Worm (Caenorhabditis elegans) whole organism, L4 larva: ENCODE data around the gene F25B5.5.

Source experiments
- F10B5.3 ChIP-seq: sonication (generic microtip); optimal IDR thresholded peaks from 2 replicates; lab custom pipeline; 2016; ENCODE audit warnings: mild to moderate bottlenecking, missing genetic modification characterization, missing compliant biosample characterization
- F26F4.8 ChIP-seq: fragments of 200-800 bp; sonication (Bioruptor generic); conservative IDR thresholded peaks from 2 replicates; pipeline ENCODE4 v1.3.6; 2022; ENCODE audit warnings: missing genetic modification characterization, missing compliant biosample characterization
- F44E2.7 ChIP-seq: fragments of 200-800 bp; sonication (Bioruptor generic); IDR thresholded peaks from 2 replicates; pipeline ENCODE4 v2.1.2; 2022; ENCODE audit warnings: missing genetic modification characterization, missing compliant biosample characterization
- Y105C5A.15 ChIP-seq: fragments of 200-800 bp; sonication (Bioruptor generic); IDR thresholded peaks from 2 replicates; pipeline ENCODE4 v1.3.6; 2022; ENCODE audit warnings: missing genetic modification characterization, missing compliant biosample characterization
- Y75B8A.6 ChIP-seq: fragments of 200-800 bp; sonication (Bioruptor generic); IDR thresholded peaks from 2 replicates; pipeline ENCODE4 v1.3.6; 2022; ENCODE audit warnings: missing genetic modification reagents, missing genetic modification characterization, missing compliant biosample characterization
- ZK337.2 ChIP-seq: fragments of 200-800 bp; sonication (Bioruptor generic); IDR thresholded peaks from 2 replicates; pipeline ENCODE4 v1.3.6; 2022; ENCODE audit warnings: missing genetic modification reagents, missing genetic modification characterization, missing compliant biosample characterization
- aha-1 ChIP-seq: fragments of 150-350 bp; peaks from one replicate; lab custom pipeline; 2014; ENCODE audit warnings: missing biosample characterization, missing genetic modification characterization
- ces-1 ChIP-seq: fragments of 150-350 bp; sonication (generic microtip); optimal IDR thresholded peaks from 4 replicates; lab custom pipeline; 2014; ENCODE audit warnings: missing biosample characterization, missing genetic modification reagents, missing genetic modification characterization
- daf-12 ChIP-seq: fragments of 150-350 bp; optimal IDR thresholded peaks from 2 replicates; lab custom pipeline; 2014; ENCODE audit warnings: missing biosample characterization, missing genetic modification reagents, missing genetic modification characterization
- daf-19 ChIP-seq: fragments of 200-800 bp; sonication (Bioruptor generic); conservative IDR thresholded peaks from 2 replicates; pipeline ENCODE4 v1.3.6; 2022; ENCODE audit warnings: missing genetic modification characterization, missing compliant biosample characterization
- dmd-6 ChIP-seq: fragments of 200-800 bp; sonication (Bioruptor generic); IDR thresholded peaks from 2 replicates; pipeline ENCODE4 v1.3.6; 2022; ENCODE audit warnings: missing genetic modification reagents, missing genetic modification characterization, missing compliant biosample characterization
- dmd-8 ChIP-seq: fragments of 200-800 bp; sonication (Bioruptor generic); IDR thresholded peaks from 2 replicates; pipeline ENCODE4 v1.3.6; 2022; ENCODE audit warnings: missing genetic modification characterization, missing compliant biosample characterization
- dmd-9 ChIP-seq: fragments of 200-800 bp; sonication (Bioruptor generic); IDR thresholded peaks from 2 replicates; pipeline ENCODE4 v1.3.6; 2022; ENCODE audit warnings: missing genetic modification reagents, missing genetic modification characterization, missing compliant biosample characterization
- dpl-1 ChIP-seq: fragments of 150-350 bp; optimal IDR thresholded peaks from 2 replicates; lab custom pipeline; 2014; ENCODE audit warnings: missing biosample characterization, missing genetic modification reagents, missing genetic modification characterization
- dve-1 ChIP-seq: sonication (generic microtip); optimal IDR thresholded peaks from 2 replicates; lab custom pipeline; 2017; ENCODE audit warnings: antibody characterized with exemption, mild to moderate bottlenecking, missing genetic modification characterization, missing compliant biosample characterization; ENCODE audit not compliant: insufficient read depth
- hlh-11 ChIP-seq: fragments of 200-800 bp; sonication (Bioruptor generic); optimal IDR thresholded peaks from 2 replicates; lab custom pipeline; 2018; ENCODE audit warnings: mild to moderate bottlenecking, missing genetic modification characterization, missing compliant biosample characterization
- hlh-30 ChIP-seq: sonication (generic microtip); optimal IDR thresholded peaks from 2 replicates; lab custom pipeline; 2017; ENCODE audit warnings: antibody characterized with exemption, mild to moderate bottlenecking, missing genetic modification characterization, missing compliant biosample characterization; ENCODE audit not compliant: insufficient read depth
- jun-1 ChIP-seq: fragments of 150-350 bp; optimal IDR thresholded peaks from 2 replicates; lab custom pipeline; 2014; ENCODE audit warnings: missing biosample characterization, missing genetic modification reagents, missing genetic modification characterization
- lim-7 ChIP-seq: fragments of 200-800 bp; sonication (Bioruptor generic); IDR thresholded peaks from 2 replicates; pipeline ENCODE4 v1.3.6; 2022; ENCODE audit warnings: missing genetic modification characterization, missing compliant biosample characterization
- lin-1 ChIP-seq: fragments of 200-800 bp; sonication (Bioruptor generic); IDR thresholded peaks from 2 replicates; pipeline ENCODE4 v1.3.6; 2022; ENCODE audit warnings: missing genetic modification reagents, missing genetic modification characterization, missing compliant biosample characterization
- lin-38 ChIP-seq: fragments of 200-800 bp; sonication (Bioruptor generic); IDR thresholded peaks from 2 replicates; pipeline ENCODE4 v1.3.6; 2022; ENCODE audit warnings: missing genetic modification reagents, missing genetic modification characterization, missing compliant biosample characterization
- lsy-2 ChIP-seq, 2 experiments: fragments of 150-350 bp in 1 of 2; sonication (generic microtip) in 1 of 2; optimal IDR thresholded peaks; 2 replicates each; lab custom pipeline; 2014 to 2017; ENCODE audit warnings: missing biosample characterization in 2 of 2, missing genetic modification characterization in 2 of 2
- mes-2 ChIP-seq: sonication (generic microtip); optimal IDR thresholded peaks from 2 replicates; lab custom pipeline; 2016; ENCODE audit warnings: missing genotype, mild to moderate bottlenecking, missing genetic modification characterization, missing compliant biosample characterization; ENCODE audit not compliant: poor library complexity, severe bottlenecking
- mxl-3 ChIP-seq: fragments of 200-800 bp; sonication (Bioruptor generic); optimal IDR thresholded peaks from 2 replicates; lab custom pipeline; 2018; ENCODE audit warnings: mild to moderate bottlenecking, missing genetic modification characterization, missing compliant biosample characterization
- nhr-11 ChIP-seq: fragments of 150-350 bp; optimal IDR thresholded peaks from 2 replicates; lab custom pipeline; 2014; ENCODE audit warnings: missing biosample characterization, missing genetic modification characterization
- nhr-111 ChIP-seq: fragments of 200-800 bp; sonication (Bioruptor generic); optimal IDR thresholded peaks from 2 replicates; lab custom pipeline; 2018; ENCODE audit warnings: mild to moderate bottlenecking, missing genetic modification characterization, missing compliant biosample characterization
- nhr-25 ChIP-seq: sonication (generic microtip); optimal IDR thresholded peaks from 2 replicates; lab custom pipeline; 2017; ENCODE audit warnings: missing genetic modification characterization, mild to moderate bottlenecking, missing compliant biosample characterization, antibody characterized with exemption, moderate library complexity, borderline replicate concordance; ENCODE audit not compliant: insufficient read depth
- nhr-28 ChIP-seq: fragments of 150-350 bp; optimal IDR thresholded peaks from 2 replicates; lab custom pipeline; 2014; ENCODE audit warnings: missing biosample characterization, missing genetic modification characterization
- nhr-42 ChIP-seq: fragments of 200-800 bp; sonication (Bioruptor generic); IDR thresholded peaks from 2 replicates; pipeline ENCODE4 v1.3.6; 2022; ENCODE audit warnings: missing genetic modification characterization, missing compliant biosample characterization
- nhr-76 ChIP-seq: fragments of 150-350 bp; optimal IDR thresholded peaks from 2 replicates; lab custom pipeline; 2014; ENCODE audit warnings: missing biosample characterization, missing genetic modification characterization
- php-3 ChIP-seq: fragments of 200-800 bp; sonication (Bioruptor generic); IDR thresholded peaks from 2 replicates; pipeline ENCODE4 v1.3.6; 2022; ENCODE audit warnings: missing genetic modification reagents, missing genetic modification characterization, missing compliant biosample characterization
- pqm-1 ChIP-seq: sonication (generic microtip); optimal IDR thresholded peaks from 2 replicates; lab custom pipeline; 2017; ENCODE audit warnings: missing biosample characterization, missing genetic modification characterization
- rbr-2 ChIP-seq: sonication (generic microtip); optimal IDR thresholded peaks from 2 replicates; lab custom pipeline; 2016; ENCODE audit warnings: missing genotype, missing genetic modification characterization, missing compliant biosample characterization
- saeg-2 ChIP-seq: fragments of 200-800 bp; sonication (Bioruptor generic); IDR thresholded peaks from 2 replicates; pipeline ENCODE4 v1.3.6; 2022; ENCODE audit warnings: missing genetic modification reagents, missing genetic modification characterization, missing compliant biosample characterization
- tag-97 ChIP-seq: fragments of 200-800 bp; sonication (Bioruptor generic); IDR thresholded peaks from 2 replicates; pipeline ENCODE4 v1.3.6; 2022; ENCODE audit warnings: missing genetic modification characterization, missing compliant biosample characterization
- tra-1 ChIP-seq: fragments of 200-800 bp; sonication (Bioruptor generic); IDR thresholded peaks from 2 replicates; pipeline ENCODE4 v1.3.6; 2022; ENCODE audit warnings: missing genetic modification reagents, missing genetic modification characterization, missing compliant biosample characterization
- unc-130 ChIP-seq: sonication (generic microtip); optimal IDR thresholded peaks from 2 replicates; lab custom pipeline; 2016; ENCODE audit warnings: missing genetic modification reagents, missing genetic modification characterization, missing compliant biosample characterization
- unc-39 ChIP-seq: sonication (generic microtip); optimal IDR thresholded peaks from 2 replicates; lab custom pipeline; 2017; ENCODE audit warnings: missing biosample characterization, missing genetic modification characterization
- unc-62 ChIP-seq, 3 experiments: fragments of 150-350 bp in 1 of 3; sonication (generic microtip); optimal IDR thresholded peaks in 2 of 3; peaks in 1 of 3; 1 replicate in 1 of 3; 2 replicates in 2 of 3; lab custom pipeline; 2014 to 2017; ENCODE audit warnings: missing biosample characterization in 3 of 3, missing genetic modification characterization in 3 of 3, missing genetic modification reagents in 3 of 3, missing genotype in 1 of 3
- zfp-2 ChIP-seq: sonication (generic microtip); optimal IDR thresholded peaks from 2 replicates; lab custom pipeline; 2016; ENCODE audit warnings: mild to moderate bottlenecking, missing genetic modification characterization, missing compliant biosample characterization

The F25B5.5 gene

ce11 chrIII:5965368-5965767 is 19.4 kb upstream of the F25B5.5 start:
- TF ChIP-seq dmd-9 (GFP tag; lab: Robert Waterston, UW) = no peak
- TF ChIP-seq nhr-76 = no peak
- peak in 1 of 2 experiments; percentile 10 for TF ChIP-seq unc-62 (GFP tag; optimal IDR thresholded peaks at IDR 0.05 in 1 of 2; lab: Kevin White, UChicago)
- no peak for TF ChIP-seq unc-62 (tag; optimal IDR thresholded peaks at IDR 0.05; lab: Kevin White, UChicago)

- peak; percentile 76 for TF ChIP-seq mxl-3
- TF ChIP-seq pqm-1 (tag; lab: Kevin White, UChicago) = peak; percentile 70
- no peak for TF ChIP-seq lin-38 (GFP tag; lab: Robert Waterston, UW)
- peak; percentile 7 for TF ChIP-seq hlh-30
- TF ChIP-seq hlh-11 (tag; lab: Kevin White, UChicago) = peak; percentile 48
- peak; percentile 41; the same call in 1 of the 2 replicates for TF ChIP-seq dmd-6
- TF ChIP-seq unc-62 (GFP tag; optimal IDR thresholded peaks at IDR 0.05 in 1 of 2; lab: Kevin White, UChicago) = peak in 1 of 2 experiments; percentile 63
- no peak for TF ChIP-seq unc-62 (tag; optimal IDR thresholded peaks at IDR 0.05; lab: Kevin White, UChicago)
- peak; percentile 40 for TF ChIP-seq nhr-28 (tag; lab: Kevin White, UChicago)
- TF ChIP-seq nhr-25 (tag; lab: Kevin White, UChicago) = no peak
- no peak for TF ChIP-seq lin-1 (GFP tag; lab: Robert Waterston, UW)
- TF ChIP-seq, all 104 proteins: peak for 7
Measured at ce11 chrIII:5964058-5964632, 18.2 kb upstream of the F25B5.5 start.

ce11 chrIII:5961560-5961959 is 15.6 kb upstream of the F25B5.5 start:
- TF ChIP-seq daf-19 (GFP tag; lab: Robert Waterston, UW) = no peak
- peak; percentile 96 for TF ChIP-seq aha-1 (tag; lab: Kevin White, UChicago)
- TF ChIP-seq, all 104 proteins: peak for 1

ce11 chrIII:5959049-5959448 is 13.1 kb upstream of the F25B5.5 start:
- TF ChIP-seq mes-2 (peak; percentile 73), daf-19 (GFP tag; lab: Robert Waterston, UW) (no peak), dmd-8 (GFP tag; lab: Robert Waterston, UW) (no peak), dpl-1 (peak; percentile 2), nhr-42 (GFP tag; lab: Robert Waterston, UW) (no peak)

- TF ChIP-seq dve-1 (tag; lab: Kevin White, UChicago) (no peak), F44E2.7 (GFP tag; lab: Robert Waterston, UW) (no peak), Y75B8A.6 (GFP tag; lab: Robert Waterston, UW) (no peak), aha-1 (tag; lab: Kevin White, UChicago) (peak; percentile 58), php-3 (no peak), daf-12 (tag; lab: Kevin White, UChicago) (no peak), F26F4.8 (GFP tag; lab: Robert Waterston, UW) (no peak), nhr-11 (no peak), lsy-2 (tag; optimal IDR thresholded peaks at IDR 0.05; lab: Kevin White, UChicago) (peak in 1 of 2 experiments; percentile 17), F10B5.3 (tag; lab: Kevin White, UChicago) (no peak), hlh-30 (peak; percentile 42), hlh-11 (tag; lab: Kevin White, UChicago) (peak; percentile 5), unc-39 (no peak), Y105C5A.15 (no peak), tra-1 (no peak), ces-1 (GFP tag; lab: Kevin White, UChicago) (no peak), mes-2 (peak; percentile 43), jun-1 (tag; lab: Kevin White, UChicago) (no peak), unc-130 (GFP tag; lab: Kevin White, UChicago) (no peak), tag-97 (GFP tag; lab: Robert Waterston, UW) (no peak), nhr-111 (GFP tag; lab: Kevin White, UChicago) (no peak), saeg-2 (GFP tag; lab: Robert Waterston, UW) (no peak), ZK337.2 (GFP tag; lab: Robert Waterston, UW) (no peak), lim-7 (GFP tag; lab: Robert Waterston, UW) (no peak), unc-62 (GFP tag; optimal IDR thresholded peaks at IDR 0.05 in 1 of 2; lab: Kevin White, UChicago) (no peak), unc-62 (tag; optimal IDR thresholded peaks at IDR 0.05; lab: Kevin White, UChicago) (no peak), rbr-2 (tag; lab: Kevin White, UChicago) (no peak), zfp-2 (tag; lab: Kevin White, UChicago) (no peak)
Measured at ce11 chrIII:5958172-5958886, 12.4 kb upstream of the F25B5.5 start, which contains the start of the genes nono-1 and nop-1. nono-1 (minus strand) TSS chrIII:5958246. nop-1 (plus strand) TSS chrIII:5958722.
